Worm (Caenorhabditis elegans) whole organism, mixed stage, embryonic: ENCODE results near the gene srt-6.

ENCODE experiments used
- M03D4.4 ChIP-seq: sonication (generic microtip); optimal IDR thresholded peaks from 2 replicates; lab custom pipeline; 2017; ENCODE audit warnings: mild to moderate bottlenecking, missing genetic modification characterization, missing compliant biosample characterization
- ceh-43 ChIP-seq: fragments of 200-800 bp; sonication (Bioruptor generic); optimal IDR thresholded peaks from 2 replicates; lab custom pipeline; 2018; ENCODE audit warnings: mild to moderate bottlenecking, missing genetic modification characterization, moderate library complexity, missing compliant biosample characterization
- nhr-12 ChIP-seq: fragments of 150-350 bp; optimal IDR thresholded peaks from 2 replicates; lab custom pipeline; 2014; ENCODE audit warnings: missing biosample characterization, missing genetic modification characterization
- unc-39 ChIP-seq: fragments of 150-350 bp; optimal IDR thresholded peaks from 2 replicates; lab custom pipeline; 2014; ENCODE audit warnings: missing biosample characterization, missing genetic modification characterization

ce11 chrV:7361673-7362072 lies 46.9 kb downstream of the srt-6 start, which contains the start of gene cyp-35A1:
- TF ChIP-seq nhr-12 (no peak), M03D4.4 (tag; lab: Kevin White, UChicago) (no peak), unc-39 (tag; lab: Kevin White, UChicago) (no peak), ceh-43 (GFP tag; lab: Kevin White, UChicago) (no peak)
